Fruit fly (Drosophila melanogaster) whole organism, embryonic: ENCODE data around the gene CG15629.

Experiments used
- Bgb ChIP-seq: fragments of 200-800 bp; sonication (Bioruptor generic); IDR thresholded peaks from 2 replicates; pipeline ENCODE4 v1.3.6; 2022; ENCODE audit warnings: missing biosample characterization, missing genetic modification characterization; ENCODE audit not compliant: partially characterized antibody
- Blimp-1 ChIP-seq: fragments of 200-800 bp; sonication (Bioruptor generic); optimal IDR thresholded peaks from 3 replicates; lab custom pipeline; 2018; ENCODE audit warnings: missing biosample characterization, missing genetic modification characterization, mild to moderate bottlenecking, moderate library complexity, missing genetic modification reagents
- CG1233 ChIP-seq: fragments of 200-800 bp; sonication (Bioruptor generic); optimal IDR thresholded peaks from 4 replicates; lab custom pipeline; 2018; ENCODE audit warnings: missing biosample characterization, mild to moderate bottlenecking, missing genetic modification characterization
- CG18599 ChIP-seq: fragments of 200-800 bp; sonication (Bioruptor generic); optimal IDR thresholded peaks from 3 replicates; lab custom pipeline; 2017; ENCODE audit warnings: missing biosample characterization, missing genetic modification characterization, mild to moderate bottlenecking, moderate library complexity, missing genetic modification reagents
- CG18764 ChIP-seq: fragments of 200-800 bp; sonication (Bioruptor generic); optimal IDR thresholded peaks from 3 replicates; lab custom pipeline; 2016; ENCODE audit warnings: missing biosample characterization, missing genetic modification characterization
- CG3726 ChIP-seq: fragments of 200-800 bp; sonication (Bioruptor generic); IDR thresholded peaks from 3 replicates; pipeline ENCODE4, ENCODE4 v1.3.6; 2022; ENCODE audit warnings: missing biosample characterization, missing genetic modification characterization
- CG4730 ChIP-seq: fragments of 200-800 bp; sonication (Bioruptor generic); IDR thresholded peaks from 2 replicates; pipeline ENCODE4 v1.3.6; 2022; ENCODE audit warnings: missing biosample characterization, missing genetic modification characterization
- CG5953 ChIP-seq: fragments of 200-800 bp; sonication (Bioruptor generic); IDR thresholded peaks from 2 replicates; pipeline ENCODE4 v1.3.6; 2022; ENCODE audit warnings: missing biosample characterization, missing genetic modification characterization
- Dip3 ChIP-seq: fragments of 200-800 bp; sonication (Bioruptor generic); optimal IDR thresholded peaks from 3 replicates; lab custom pipeline; 2016; ENCODE audit warnings: missing biosample characterization, missing genetic modification characterization
- Drgx ChIP-seq: fragments of 200-800 bp; sonication (Bioruptor generic); IDR thresholded peaks from 2 replicates; pipeline ENCODE4 v1.3.6; 2022; ENCODE audit warnings: missing biosample characterization, missing genetic modification characterization
- Ets65A ChIP-seq: fragments of 200-800 bp; sonication (Bioruptor generic); peaks from one replicate; lab custom pipeline; 2016; ENCODE audit warnings: missing biosample characterization, missing genetic modification characterization
- Fer1 ChIP-seq: fragments of 200-800 bp; sonication (Bioruptor generic); optimal IDR thresholded peaks from 2 replicates; lab custom pipeline; 2017; ENCODE audit warnings: missing biosample characterization, mild to moderate bottlenecking, missing genetic modification characterization
- HLH4C ChIP-seq: fragments of 200-800 bp; sonication (Bioruptor generic); IDR thresholded peaks from 3 replicates; pipeline ENCODE4 v1.3.6; 2022; ENCODE audit warnings: missing biosample characterization, missing genetic modification characterization; ENCODE audit not compliant: partially characterized antibody
- Lim3 ChIP-seq: fragments of 200-800 bp; sonication (Bioruptor generic); IDR thresholded peaks from 2 replicates; pipeline ENCODE4 v1.3.6; 2022; ENCODE audit warnings: missing biosample characterization, missing genetic modification characterization
- Med ChIP-seq: fragments of 200-800 bp; sonication (Bioruptor generic); peaks from one replicate; lab custom pipeline; 2016; ENCODE audit warnings: missing biosample characterization, missing genetic modification characterization, mild to moderate bottlenecking, inconsistent platforms, moderate library complexity
- Optix ChIP-seq: fragments of 200-800 bp; sonication (Bioruptor generic); IDR thresholded peaks from 3 replicates; pipeline ENCODE4 v1.3.6; 2022; ENCODE audit warnings: missing biosample characterization, missing genetic modification characterization
- Pdp1 ChIP-seq, 2 experiments: fragments of 200-800 bp; sonication (Bioruptor generic); optimal IDR thresholded peaks; 3 replicates each; lab custom pipeline; 2016; ENCODE audit warnings: missing biosample characterization in 2 of 2, missing genetic modification characterization in 2 of 2, mild to moderate bottlenecking in 1 of 2, moderate library complexity in 1 of 2
- Sox102F ChIP-seq: fragments of 200-800 bp; sonication (Bioruptor generic); optimal IDR thresholded peaks from 2 replicates; lab custom pipeline; 2018; ENCODE audit warnings: missing biosample characterization, mild to moderate bottlenecking, missing genetic modification characterization, moderate library complexity
- ac ChIP-seq: fragments of 200-800 bp; sonication (Bioruptor generic); optimal IDR thresholded peaks from 3 replicates; lab custom pipeline; 2017; ENCODE audit warnings: missing biosample characterization, mild to moderate bottlenecking, missing genetic modification characterization
- al ChIP-seq: fragments of 200-800 bp; sonication (Bioruptor generic); IDR thresholded peaks from 2 replicates; pipeline ENCODE4 v1.3.6; 2022; ENCODE audit warnings: missing biosample characterization, missing genetic modification characterization
- ash1 ChIP-seq: fragments of 200-800 bp; sonication (Bioruptor generic); optimal IDR thresholded peaks from 2 replicates; lab custom pipeline; 2018; ENCODE audit warnings: missing biosample characterization, mild to moderate bottlenecking, missing genetic modification characterization
- bcd ChIP-seq: fragments of 200-800 bp; sonication (Bioruptor generic); optimal IDR thresholded peaks from 2 replicates; lab custom pipeline; 2017; ENCODE audit warnings: missing biosample characterization, mild to moderate bottlenecking, missing genetic modification characterization
- chif ChIP-seq, 2 experiments: fragments of 200-800 bp; sonication (Bioruptor generic); optimal IDR thresholded peaks; 3 replicates each; lab custom pipeline; 2016; ENCODE audit warnings: missing biosample characterization in 2 of 2, missing genetic modification characterization in 2 of 2
- chn ChIP-seq: fragments of 200-800 bp; sonication (Bioruptor generic); optimal IDR thresholded peaks from 2 replicates; lab custom pipeline; 2016; ENCODE audit warnings: missing biosample characterization, missing genetic modification characterization
- cwo ChIP-seq: fragments of 200-800 bp; sonication (Bioruptor generic); optimal IDR thresholded peaks from 3 replicates; lab custom pipeline; 2017; ENCODE audit warnings: missing biosample characterization, missing genetic modification characterization, mild to moderate bottlenecking, moderate library complexity, missing genetic modification reagents
- da ChIP-seq: fragments of 200-800 bp; sonication (Bioruptor generic); optimal IDR thresholded peaks from 2 replicates; lab custom pipeline; 2016; ENCODE audit warnings: missing biosample characterization, missing genetic modification characterization
- dpn ChIP-seq, 2 experiments: fragments of 200-800 bp; sonication (Bioruptor generic); optimal IDR thresholded peaks; 3 replicates each; lab custom pipeline; 2016; ENCODE audit warnings: missing biosample characterization in 2 of 2, missing genetic modification characterization in 2 of 2
- ewg ChIP-seq: fragments of 200-800 bp; sonication (Bioruptor generic); optimal IDR thresholded peaks from 3 replicates; lab custom pipeline; 2017; ENCODE audit warnings: mild to moderate bottlenecking, missing biosample characterization, missing genetic modification reagents, missing genetic modification characterization
- exex ChIP-seq: fragments of 200-800 bp; sonication (Bioruptor generic); optimal IDR thresholded peaks from 4 replicates; lab custom pipeline; 2018; ENCODE audit warnings: missing biosample characterization, mild to moderate bottlenecking, missing genetic modification characterization, moderate library complexity
- fd102C ChIP-seq: fragments of 200-800 bp; sonication (Bioruptor generic); optimal IDR thresholded peaks from 2 replicates; lab custom pipeline; 2018; ENCODE audit warnings: missing biosample characterization, mild to moderate bottlenecking, missing genetic modification characterization, moderate library complexity
- fd64A ChIP-seq: fragments of 200-800 bp; sonication (Bioruptor generic); optimal IDR thresholded peaks from 3 replicates; lab custom pipeline; 2018; ENCODE audit warnings: missing biosample characterization, mild to moderate bottlenecking, missing genetic modification characterization
- fu2 ChIP-seq: fragments of 200-800 bp; sonication (Bioruptor generic); optimal IDR thresholded peaks from 2 replicates; lab custom pipeline; 2016; ENCODE audit warnings: missing biosample characterization, missing genetic modification characterization
- hb ChIP-seq: fragments of 200-800 bp; sonication (Bioruptor generic); IDR thresholded peaks from 3 replicates; pipeline ENCODE4 v1.3.6; 2022; ENCODE audit warnings: missing biosample characterization, missing genetic modification characterization; ENCODE audit not compliant: partially characterized antibody
- jumu ChIP-seq: fragments of 200-800 bp; sonication (Bioruptor generic); optimal IDR thresholded peaks from 3 replicates; lab custom pipeline; 2016; ENCODE audit warnings: missing biosample characterization, missing genetic modification characterization
- ken ChIP-seq: fragments of 200-800 bp; sonication (Bioruptor generic); IDR thresholded peaks from 3 replicates; pipeline ENCODE4 v1.3.6; 2022; ENCODE audit warnings: missing biosample characterization, missing genetic modification characterization
- klu ChIP-seq: fragments of 200-800 bp; sonication (Bioruptor generic); IDR thresholded peaks from 2 replicates; pipeline ENCODE4 v1.3.6; 2022; ENCODE audit warnings: missing biosample characterization, missing genetic modification characterization
- pan ChIP-seq, 4 experiments: fragments of >200 bp in 3 of 4; fragments of 200-800 bp in 1 of 4; sonication (Bioruptor generic) in 1 of 4; optimal IDR thresholded peaks in 3 of 4; IDR thresholded peaks in 1 of 4; 2 replicates each; pipeline versions ENCODE4 v1.3.6 to Lab custom; 2017 to 2022; ENCODE audit warnings: missing biosample characterization in 2 of 4, missing genetic modification characterization in 2 of 4, mixed read lengths in 1 of 4
- prd ChIP-seq, 3 experiments: fragments of >200 bp in 2 of 3; fragments of 200-800 bp in 1 of 3; sonication (Bioruptor generic) in 1 of 3; optimal IDR thresholded peaks in 2 of 3; IDR thresholded peaks in 1 of 3; 2 replicates in 2 of 3; 3 replicates in 1 of 3; pipeline versions ENCODE4 v1.3.6 to Lab custom; 2017 to 2022; ENCODE audit warnings: missing biosample characterization in 1 of 3, missing genetic modification characterization in 1 of 3
- sd ChIP-seq: fragments of 200-800 bp; sonication (Bioruptor generic); optimal IDR thresholded peaks from 3 replicates; lab custom pipeline; 2018; ENCODE audit warnings: missing biosample characterization, mild to moderate bottlenecking, missing genetic modification characterization, moderate library complexity
- sens ChIP-seq: fragments of 200-800 bp; sonication (Bioruptor generic); peaks from one replicate; lab custom pipeline; 2016; ENCODE audit warnings: missing biosample characterization, missing genetic modification characterization
- sr ChIP-seq: fragments of 200-800 bp; sonication (Bioruptor generic); IDR thresholded peaks from 3 replicates; pipeline ENCODE4 v1.3.6; 2022; ENCODE audit warnings: missing biosample characterization, missing genetic modification characterization
- stc ChIP-seq: fragments of 200-800 bp; sonication (Bioruptor generic); IDR thresholded peaks from 2 replicates; pipeline ENCODE4 v1.3.6; 2022; ENCODE audit warnings: missing biosample characterization, missing genetic modification characterization
- stwl ChIP-seq: fragments of 200-800 bp; sonication (Bioruptor generic); optimal IDR thresholded peaks from 3 replicates; lab custom pipeline; 2018; ENCODE audit warnings: missing biosample characterization, mild to moderate bottlenecking, missing genetic modification characterization, moderate library complexity
- trem ChIP-seq: fragments of 200-800 bp; optimal IDR thresholded peaks from 3 replicates; lab custom pipeline; 2019; ENCODE audit warnings: missing biosample characterization, mild to moderate bottlenecking, missing genetic modification characterization, moderate library complexity
- unc-4 ChIP-seq: fragments of 200-800 bp; sonication (Bioruptor generic); IDR thresholded peaks from 2 replicates; pipeline ENCODE4 v1.3.6; 2022; ENCODE audit warnings: missing biosample characterization, missing genetic modification characterization; ENCODE audit not compliant: partially characterized antibody
- unpg ChIP-seq: fragments of 200-800 bp; sonication (Bioruptor generic); optimal IDR thresholded peaks from 3 replicates; lab custom pipeline; 2018; ENCODE audit warnings: missing biosample characterization, mild to moderate bottlenecking, missing genetic modification characterization, moderate library complexity
- vvl ChIP-seq: fragments of 200-800 bp; sonication (Bioruptor generic); IDR thresholded peaks from 2 replicates; pipeline ENCODE4 v1.3.6; 2022; ENCODE audit warnings: missing biosample characterization, missing genetic modification characterization
- z ChIP-seq: fragments of 200-800 bp; sonication (Bioruptor generic); IDR thresholded peaks from 3 replicates; pipeline ENCODE4 v1.3.6; 2022; ENCODE audit warnings: missing biosample characterization, missing genetic modification characterization

Gene CG15629

dm6 chr2L:4811491-4812058 lies 1.2 kb upstream of the CG15629 start (continued):
- TF ChIP-seq Optix (peak; percentile 57; the same call in 2 of the 3 replicates), pan (optimal IDR thresholded peaks at IDR 0.05; lab: Kevin White, UChicago) (no peak), pan (GFP tag; optimal IDR thresholded peaks at IDR 0.05 in 1 of 2, IDR thresholded peaks at IDR 0.05 in 1 of 2) (peak in 1 of 2 experiments; percentile 33), prd (optimal IDR thresholded peaks at IDR 0.05; lab: Kevin White, UChicago) (no peak), prd (GFP tag; IDR thresholded peaks at IDR 0.05; lab: Robert Waterston, UW) (no peak), Dip3 (GFP tag; lab: Kevin White, UChicago) (no peak), chn (no peak), fd102C (GFP tag; lab: Kevin White, UChicago) (no peak)

- no peak for TF ChIP-seq jumu (GFP tag; lab: Kevin White, UChicago)
- peak; percentile 40 for TF ChIP-seq sens (GFP tag; lab: Kevin White, UChicago)
- peak; percentile 22 for TF ChIP-seq da (GFP tag; lab: Kevin White, UChicago)
- no peak for TF ChIP-seq klu (GFP tag; lab: Robert Waterston, UW)
- TF ChIP-seq cwo (GFP tag; lab: Kevin White, UChicago): peak; percentile 6
- peak; percentile 48 for TF ChIP-seq CG18764
- TF ChIP-seq chif (GFP tag; optimal IDR thresholded peaks at IDR 0.05; lab: Kevin White, UChicago): no peak
- TF ChIP-seq CG1233 (GFP tag; lab: Kevin White, UChicago): peak; percentile 9
- 0 out of 3 replicates have a peak, but pooled peaks have one; percentile 14 for TF ChIP-seq ken
- TF ChIP-seq ac: no peak
- 0 out of 3 replicates have a peak, but pooled peaks have one; percentile 21 for TF ChIP-seq hb
- no peak for TF ChIP-seq fu2 (GFP tag; lab: Kevin White, UChicago)
- TF ChIP-seq CG5953: 0 out of 2 replicates have a peak, but pooled peaks have one; percentile 30
- no peak for TF ChIP-seq CG4730 (GFP tag; lab: Robert Waterston, UW)
- TF ChIP-seq Ets65A (GFP tag; lab: Kevin White, UChicago): peak; percentile 58
- 0 out of 3 replicates have a peak, but pooled peaks have one; percentile 2 for TF ChIP-seq z (GFP tag; lab: Robert Waterston, UW)
- peak; percentile 74 for TF ChIP-seq vvl (GFP tag; lab: Robert Waterston, UW)
- TF ChIP-seq Blimp-1 (GFP tag; lab: Kevin White, UChicago): peak; percentile 7
- no peak for TF ChIP-seq al (GFP tag; lab: Robert Waterston, UW)
- TF ChIP-seq Lim3 (GFP tag; lab: Robert Waterston, UW): no peak
- TF ChIP-seq sd (tag; lab: Kevin White, UChicago): peak; percentile 60
- peak; percentile 38 for TF ChIP-seq ewg
- TF ChIP-seq stc (GFP tag; lab: Robert Waterston, UW): no peak
- 0 out of 3 replicates have a peak, but pooled peaks have one; percentile 3 for TF ChIP-seq sr (GFP tag; lab: Robert Waterston, UW)
- no peak for TF ChIP-seq CG18599 (GFP tag; lab: Kevin White, UChicago)
Observed at dm6 chr2L:4813023-4813339, 172 bp downstream of the CG15629 start.

- TF ChIP-seq CG3726 (GFP tag; lab: Robert Waterston, UW): no peak
- TF ChIP-seq stwl (tag; lab: Kevin White, UChicago): peak; percentile 89
- no peak for TF ChIP-seq dpn (GFP tag; optimal IDR thresholded peaks at IDR 0.05; lab: Kevin White, UChicago)
- TF ChIP-seq unc-4 (GFP tag; lab: Robert Waterston, UW): peak; percentile 43; the same call in 1 of the 2 replicates
- TF ChIP-seq Pdp1 (GFP tag; optimal IDR thresholded peaks at IDR 0.05; lab: Kevin White, UChicago): peak in 1 of 2 experiments; percentile 36
- no peak for TF ChIP-seq Drgx (GFP tag; lab: Robert Waterston, UW)
- no peak for TF ChIP-seq Fer1 (GFP tag; lab: Kevin White, UChicago)
- peak; percentile 48; the same call in 1 of the 2 replicates for TF ChIP-seq Bgb (GFP tag; lab: Robert Waterston, UW)
- TF ChIP-seq unpg: no peak
- no peak for TF ChIP-seq ash1 (GFP tag; lab: Kevin White, UChicago)
- no peak for TF ChIP-seq bcd (GFP tag; lab: Kevin White, UChicago)
- TF ChIP-seq HLH4C (GFP tag; lab: Robert Waterston, UW): peak; percentile 54; the same call in 2 of the 3 replicates
- TF ChIP-seq Sox102F (GFP tag; lab: Kevin White, UChicago): no peak
- no peak for TF ChIP-seq fd64A (GFP tag; lab: Kevin White, UChicago)
- no peak for TF ChIP-seq Med (GFP tag; lab: Kevin White, UChicago)
- peak; percentile 70 for TF ChIP-seq trem (tag; lab: Kevin White, UChicago)
- no peak for TF ChIP-seq exex (tag; lab: Kevin White, UChicago)
Observed at dm6 chr2L:4818056-4818455, 5.2 kb downstream of the CG15629 start, which contains the start of gene CG3225. Gene CG3225 (minus strand): TSS chr2L:4818245.
